Worm (Caenorhabditis elegans) whole organism, mixed stage, embryonic: ENCODE measurements around the gene D1079.1.

ENCODE experiments used
- flh-1 ChIP-seq: fragments of 200-800 bp; sonication (Bioruptor generic); optimal IDR thresholded peaks from 2 replicates; lab custom pipeline; 2018; ENCODE audit warnings: mild to moderate bottlenecking, missing genetic modification characterization, moderate library complexity, missing compliant biosample characterization
- ham-2 ChIP-seq: fragments of 200-800 bp; sonication (Bioruptor generic); optimal IDR thresholded peaks from 2 replicates; lab custom pipeline; 2018; ENCODE audit warnings: mild to moderate bottlenecking, missing genetic modification characterization, missing compliant biosample characterization
- hlh-1 ChIP-seq: fragments of 150-350 bp; optimal IDR thresholded peaks from 2 replicates; lab custom pipeline; 2014; ENCODE audit warnings: missing biosample characterization, missing genetic modification reagents, missing genetic modification characterization
- lin-13 ChIP-seq: fragments of 150-350 bp; optimal IDR thresholded peaks from 2 replicates; lab custom pipeline; 2014; ENCODE audit warnings: missing biosample characterization, missing genetic modification characterization
- lin-32 ChIP-seq: fragments of 200-800 bp; sonication (Bioruptor generic); optimal IDR thresholded peaks from 2 replicates; lab custom pipeline; 2018; ENCODE audit warnings: mild to moderate bottlenecking, missing genetic modification characterization, missing compliant biosample characterization
- nhr-28 ChIP-seq: fragments of 150-350 bp; optimal IDR thresholded peaks from 2 replicates; lab custom pipeline; 2014; ENCODE audit warnings: missing biosample characterization, missing genetic modification characterization
- pha-4 ChIP-seq: fragments of 150-350 bp; optimal IDR thresholded peaks from 2 replicates; lab custom pipeline; 2018; ENCODE audit warnings: missing biosample characterization, missing genetic modification reagents, missing genetic modification characterization
- snpc-4 ChIP-seq: fragments of 150-350 bp; optimal IDR thresholded peaks from 2 replicates; lab custom pipeline; 2014; ENCODE audit warnings: missing biosample characterization, missing genetic modification characterization
- unc-62 ChIP-seq: fragments of 150-350 bp; optimal IDR thresholded peaks from 2 replicates; lab custom pipeline; 2014; ENCODE audit warnings: missing biosample characterization, missing genetic modification reagents, missing genetic modification characterization
- ztf-11 ChIP-seq: fragments of 150-350 bp; optimal IDR thresholded peaks from 2 replicates; lab custom pipeline; 2014; ENCODE audit warnings: missing biosample characterization, missing genetic modification characterization

DNA sequence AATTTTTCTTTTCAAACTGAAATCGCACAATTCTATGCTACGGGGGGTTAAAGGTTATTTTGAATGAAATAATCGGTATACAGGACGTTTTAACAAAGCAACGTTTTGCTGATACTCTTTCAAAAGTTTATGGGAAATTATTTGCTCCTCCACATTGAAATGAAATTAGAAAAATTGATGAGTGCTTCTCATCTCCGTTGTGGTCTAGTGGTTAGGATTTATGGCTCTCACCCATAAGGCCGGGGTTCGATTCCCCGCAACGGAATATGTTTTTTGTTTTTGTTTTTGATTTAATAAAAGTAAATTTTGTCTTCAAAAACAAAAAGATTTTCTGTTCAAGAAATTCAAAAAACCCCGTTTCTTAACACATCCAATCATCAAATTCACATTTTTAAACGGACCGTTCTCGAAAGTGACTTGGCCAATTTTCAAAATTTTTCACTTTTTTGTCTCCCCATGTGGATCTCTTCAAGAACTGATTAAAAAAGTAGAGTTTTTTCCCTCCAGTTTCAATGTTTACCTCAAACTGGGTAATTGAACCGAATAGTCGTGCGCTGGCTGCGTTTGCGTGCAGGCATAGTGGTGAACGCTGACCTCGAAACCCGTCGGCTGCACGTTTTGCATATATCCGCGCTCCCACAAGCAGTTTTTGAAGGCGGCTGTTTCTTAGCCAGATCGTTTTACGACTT, 6.8 kb downstream of the D1079.1 start:
- no peak for TF ChIP-seq ztf-11 (tag; lab: Kevin White, UChicago)
- no peak for TF ChIP-seq nhr-28
- no peak for TF ChIP-seq flh-1
- no peak for TF ChIP-seq pha-4 (tag; lab: Kevin White, UChicago)
- no peak for TF ChIP-seq lin-13 (tag; lab: Kevin White, UChicago)
- TF ChIP-seq ham-2 (GFP tag; lab: Kevin White, UChicago) = no peak
- TF ChIP-seq hlh-1 (tag; lab: Kevin White, UChicago) = no peak
- no peak for TF ChIP-seq snpc-4 (tag; lab: Kevin White, UChicago)
- no peak for TF ChIP-seq unc-62 (GFP tag; lab: Kevin White, UChicago)
- TF ChIP-seq lin-32 (GFP tag; lab: Kevin White, UChicago) = no peak
